Worm (Caenorhabditis elegans) whole organism, L4 larva: ENCODE measurements around the gene unc-49.

Experiments
- F26F4.8 ChIP-seq: fragments of 200-800 bp; sonication (Bioruptor generic); conservative IDR thresholded peaks from 2 replicates; pipeline ENCODE4 v1.3.6; 2022; ENCODE audit warnings: missing genetic modification characterization, missing compliant biosample characterization
- F49E8.2 ChIP-seq: sonication (generic microtip); optimal IDR thresholded peaks from 2 replicates; lab custom pipeline; 2016; ENCODE audit warnings: missing compliant biosample characterization, mild to moderate bottlenecking, missing genetic modification characterization, borderline replicate concordance
- ZK337.2 ChIP-seq: fragments of 200-800 bp; sonication (Bioruptor generic); IDR thresholded peaks from 2 replicates; pipeline ENCODE4 v1.3.6; 2022; ENCODE audit warnings: missing genetic modification reagents, missing genetic modification characterization, missing compliant biosample characterization
- aha-1 ChIP-seq: fragments of 150-350 bp; peaks from one replicate; lab custom pipeline; 2014; ENCODE audit warnings: missing biosample characterization, missing genetic modification characterization
- dmd-8 ChIP-seq: fragments of 200-800 bp; sonication (Bioruptor generic); IDR thresholded peaks from 2 replicates; pipeline ENCODE4 v1.3.6; 2022; ENCODE audit warnings: missing genetic modification characterization, missing compliant biosample characterization
- dpl-1 ChIP-seq: fragments of 150-350 bp; optimal IDR thresholded peaks from 2 replicates; lab custom pipeline; 2014; ENCODE audit warnings: missing biosample characterization, missing genetic modification reagents, missing genetic modification characterization
- egl-27 ChIP-seq: sonication (generic microtip); optimal IDR thresholded peaks from 3 replicates; lab custom pipeline; 2017; ENCODE audit warnings: missing biosample characterization, missing genetic modification reagents, missing genetic modification characterization
- hlh-11 ChIP-seq: fragments of 200-800 bp; sonication (Bioruptor generic); optimal IDR thresholded peaks from 2 replicates; lab custom pipeline; 2018; ENCODE audit warnings: mild to moderate bottlenecking, missing genetic modification characterization, missing compliant biosample characterization
- jun-1 ChIP-seq: fragments of 150-350 bp; optimal IDR thresholded peaks from 2 replicates; lab custom pipeline; 2014; ENCODE audit warnings: missing biosample characterization, missing genetic modification reagents, missing genetic modification characterization
- lin-38 ChIP-seq: fragments of 200-800 bp; sonication (Bioruptor generic); IDR thresholded peaks from 2 replicates; pipeline ENCODE4 v1.3.6; 2022; ENCODE audit warnings: missing genetic modification reagents, missing genetic modification characterization, missing compliant biosample characterization
- mdl-1 ChIP-seq, 2 experiments: fragments of 150-350 bp in 1 of 2; sonication (generic microtip) in 1 of 2; optimal IDR thresholded peaks; 2 replicates each; lab custom pipeline; 2014 to 2017; ENCODE audit warnings: missing biosample characterization in 2 of 2, missing genetic modification characterization in 2 of 2
- mep-1 ChIP-seq: fragments of 150-350 bp; sonication (generic microtip); optimal IDR thresholded peaks from 3 replicates; lab custom pipeline; 2014; ENCODE audit warnings: missing biosample characterization, missing genetic modification characterization
- mxl-2 ChIP-seq: fragments of 200-800 bp; sonication (Bioruptor generic); conservative IDR thresholded peaks from 2 replicates; pipeline ENCODE4 v1.3.6; 2022; ENCODE audit warnings: missing genetic modification reagents, missing genetic modification characterization, missing compliant biosample characterization
- nhr-10 ChIP-seq: fragments of 150-350 bp; optimal IDR thresholded peaks from 2 replicates; lab custom pipeline; 2014; ENCODE audit warnings: missing biosample characterization, missing genetic modification characterization
- nhr-6 ChIP-seq: fragments of 150-350 bp; optimal IDR thresholded peaks from 2 replicates; lab custom pipeline; 2014; ENCODE audit warnings: missing biosample characterization, missing genetic modification characterization
- rbr-2 ChIP-seq: sonication (generic microtip); optimal IDR thresholded peaks from 2 replicates; lab custom pipeline; 2016; ENCODE audit warnings: missing genotype, missing genetic modification characterization, missing compliant biosample characterization
- skn-1 ChIP-seq: fragments of 150-350 bp; optimal IDR thresholded peaks from 2 replicates; lab custom pipeline; 2014; ENCODE audit warnings: missing biosample characterization, missing genetic modification characterization
- tra-1 ChIP-seq: fragments of 200-800 bp; sonication (Bioruptor generic); IDR thresholded peaks from 2 replicates; pipeline ENCODE4 v1.3.6; 2022; ENCODE audit warnings: missing genetic modification reagents, missing genetic modification characterization, missing compliant biosample characterization
- unc-39 ChIP-seq: sonication (generic microtip); optimal IDR thresholded peaks from 2 replicates; lab custom pipeline; 2017; ENCODE audit warnings: missing biosample characterization, missing genetic modification characterization
- unc-62 ChIP-seq, 3 experiments: fragments of 150-350 bp in 1 of 3; sonication (generic microtip); optimal IDR thresholded peaks in 2 of 3; peaks in 1 of 3; 1 replicate in 1 of 3; 2 replicates in 2 of 3; lab custom pipeline; 2014 to 2017; ENCODE audit warnings: missing biosample characterization in 3 of 3, missing genetic modification characterization in 3 of 3, missing genetic modification reagents in 3 of 3, missing genotype in 1 of 3
- vab-7 ChIP-seq: fragments of 200-800 bp; sonication (Bioruptor generic); IDR thresholded peaks from 2 replicates; pipeline ENCODE4 v1.3.6; 2022; ENCODE audit warnings: missing genetic modification reagents, missing genetic modification characterization, missing compliant biosample characterization
- ztf-7 ChIP-seq: fragments of 150-350 bp; optimal IDR thresholded peaks from 2 replicates; lab custom pipeline; 2014; ENCODE audit warnings: missing biosample characterization, missing genetic modification characterization

unc-49 gene

DNA sequence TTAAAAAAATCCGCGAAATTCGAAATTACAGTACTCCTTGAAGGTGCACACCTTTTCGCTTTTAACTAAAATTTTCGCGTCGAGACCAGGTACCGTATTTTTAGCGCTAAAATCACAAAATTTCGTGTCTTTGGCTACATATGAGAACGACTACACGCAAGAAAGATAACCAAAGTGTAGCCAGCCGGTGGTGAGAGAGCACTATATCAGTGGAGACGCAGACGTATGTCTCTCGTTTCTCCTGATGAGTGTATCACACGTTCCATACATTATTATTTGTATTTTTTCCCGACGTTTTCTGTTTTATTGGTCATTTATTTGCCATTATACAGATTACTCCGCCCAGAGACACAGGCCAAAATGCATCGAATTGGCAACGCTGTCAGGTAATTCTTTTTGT, 45.4 kb downstream of the unc-49 start, which contains the start of gene acdh-11 (continued):
- TF ChIP-seq egl-27 (tag; lab: Kevin White, UChicago) (no peak), unc-39 (tag; lab: Kevin White, UChicago) (no peak)

DNA sequence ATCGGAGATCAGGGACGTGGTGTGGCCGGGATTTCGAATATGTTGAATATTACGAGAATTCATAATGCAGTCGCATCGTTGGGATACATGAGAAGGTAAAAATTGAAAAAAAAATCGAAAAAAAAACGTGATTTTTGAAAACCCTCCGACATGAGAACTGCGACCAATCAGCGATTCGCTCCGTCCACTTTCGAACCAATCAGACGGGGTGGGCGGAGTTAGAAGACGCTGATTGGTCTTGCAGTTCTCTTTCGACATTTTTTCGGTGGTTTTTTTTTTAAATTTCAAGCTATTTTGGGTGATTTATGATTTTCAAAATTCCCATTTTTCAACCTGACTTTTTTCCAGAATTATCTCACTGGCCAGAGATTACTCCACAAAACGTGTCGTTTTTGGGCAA, 48.7 kb downstream of the unc-49 start:
- no peak for TF ChIP-seq jun-1 (tag; lab: Kevin White, UChicago)
- TF ChIP-seq ztf-7 (tag; lab: Kevin White, UChicago): no peak
- TF ChIP-seq mep-1 (tag; lab: Kevin White, UChicago): no peak
- no peak for TF ChIP-seq nhr-10 (tag; lab: Kevin White, UChicago)
- no peak for TF ChIP-seq mxl-2 (GFP tag; lab: Robert Waterston, UW)

DNA sequence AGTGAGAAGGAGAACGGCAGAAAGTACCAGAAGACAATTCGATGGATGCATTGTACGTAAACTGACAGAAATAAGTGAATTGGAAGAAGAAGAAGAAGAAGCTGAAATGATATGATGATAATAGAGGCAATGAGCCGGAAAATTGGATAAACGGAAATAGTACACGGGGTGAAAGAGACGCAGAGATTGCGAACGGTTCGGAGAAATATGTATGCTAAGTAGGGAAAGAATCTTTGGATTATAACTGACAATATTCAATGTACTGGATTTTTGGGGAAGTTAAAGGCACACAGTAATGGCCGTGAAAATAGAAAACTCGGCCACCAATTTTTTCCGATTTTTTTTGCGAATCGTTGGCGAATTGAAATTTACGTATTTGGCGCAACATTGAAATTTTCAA, 54.8 kb downstream of the unc-49 start, which contains the start of gene Y45F3A.4:
Y45F3A.4 (minus strand) TSS at position 101 of the 400 bp plus-strand sequence.
- TF ChIP-seq rbr-2 (no peak), mdl-1 (tag; optimal IDR thresholded peaks at IDR 0.05; lab: Kevin White, UChicago) (no peak), dpl-1 (GFP tag; lab: Kevin White, UChicago) (no peak), tra-1 (GFP tag; lab: Robert Waterston, UW) (0 out of 2 replicates have a peak, but pooled peaks have one; percentile 8)
- TF ChIP-seq, all 104 proteins: peak for 1

DNA sequence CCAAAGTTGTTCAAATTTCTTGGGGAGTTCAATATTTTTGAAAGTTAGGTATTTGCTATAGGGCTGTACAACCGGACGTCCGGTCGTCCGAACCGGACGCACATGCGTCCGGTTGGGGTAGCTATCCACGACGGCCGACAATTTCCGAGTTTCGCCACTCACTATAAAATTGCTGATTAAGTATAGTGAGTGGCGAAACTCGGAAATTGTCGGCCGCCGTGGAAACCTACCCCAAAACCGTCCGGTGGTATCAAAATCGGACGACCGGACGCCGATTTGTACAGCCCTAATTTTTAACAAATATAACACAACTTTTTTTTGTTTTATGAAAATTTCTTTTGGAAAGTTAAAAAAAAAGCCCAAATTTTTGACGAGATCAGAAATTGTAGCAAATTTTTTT, 55.8 kb downstream of the unc-49 start:
- 0 out of 2 replicates have a peak, but pooled peaks have one; percentile 24 for TF ChIP-seq lin-38 (GFP tag; lab: Robert Waterston, UW)

DNA sequence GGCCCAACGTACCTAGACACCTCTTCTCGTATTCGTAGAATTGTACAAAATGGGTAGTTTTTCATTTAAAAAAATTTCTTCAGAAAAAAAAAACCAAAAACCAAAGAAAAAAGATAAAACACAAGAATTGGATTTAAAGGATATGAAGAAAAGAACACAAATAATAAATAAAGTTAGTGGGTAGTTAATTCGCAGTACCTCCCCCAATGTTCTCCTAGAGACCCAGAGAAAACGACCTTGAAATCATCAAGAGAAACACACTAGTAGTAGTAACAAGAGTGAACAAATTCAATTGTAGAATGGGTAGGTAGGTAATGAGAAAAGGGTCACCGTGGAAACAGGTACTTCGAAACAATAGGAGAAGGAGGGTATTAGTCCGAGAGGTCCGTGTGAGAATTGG, 57.2 kb downstream of the unc-49 start:
- TF ChIP-seq unc-62 (GFP tag; optimal IDR thresholded peaks at IDR 0.05 in 1 of 2; lab: Kevin White, UChicago) (peak in 1 of 2 experiments; percentile 72), unc-62 (tag; optimal IDR thresholded peaks at IDR 0.05; lab: Kevin White, UChicago) (no peak), hlh-11 (tag; lab: Kevin White, UChicago) (no peak)

DNA sequence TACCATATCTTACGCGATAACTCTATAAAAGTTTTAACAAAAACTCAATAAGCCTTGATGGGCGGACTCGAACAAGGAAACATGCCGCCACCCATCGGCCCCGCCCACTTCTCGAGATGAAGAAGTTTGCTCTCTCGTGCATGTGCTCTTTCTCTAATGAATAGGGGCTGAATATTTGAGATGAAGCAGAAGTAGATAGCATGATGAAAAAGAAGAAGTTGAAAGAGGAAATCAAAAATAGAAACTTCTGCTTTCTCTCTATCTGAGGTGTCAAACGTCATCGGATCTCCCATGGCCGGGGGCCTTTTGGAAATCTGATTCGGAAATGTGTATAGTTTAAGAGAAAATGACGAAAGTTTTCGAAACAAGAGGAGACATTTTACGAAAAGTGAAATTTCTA, 58.3 kb downstream of the unc-49 start:
- TF ChIP-seq ZK337.2 (no peak), F26F4.8 (GFP tag; lab: Robert Waterston, UW) (no peak), vab-7 (GFP tag; lab: Robert Waterston, UW) (no peak), dmd-8 (GFP tag; lab: Robert Waterston, UW) (no peak), skn-1 (tag; lab: Kevin White, UChicago) (no peak), nhr-6 (tag; lab: Kevin White, UChicago) (no peak), F49E8.2 (no peak)

DNA sequence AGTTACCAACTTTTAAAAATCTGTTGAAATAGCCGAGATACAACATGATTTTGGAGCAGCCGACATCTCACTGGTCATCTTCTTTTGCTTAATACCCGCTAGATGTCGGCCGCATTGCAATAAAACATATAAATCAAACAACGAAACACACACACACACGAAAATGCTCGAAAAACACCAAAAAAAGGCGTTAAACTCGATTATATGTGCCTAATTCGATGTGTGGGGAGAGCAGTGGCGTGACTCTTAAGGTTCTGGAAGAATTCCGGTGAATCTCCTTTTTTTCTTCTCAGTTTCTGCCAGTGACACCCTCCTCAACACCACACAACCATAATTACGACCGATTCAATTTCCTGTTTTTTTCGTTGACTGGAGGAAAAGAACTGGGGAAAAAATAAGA, 59.6 kb downstream of the unc-49 start:
- TF ChIP-seq aha-1 (peak; percentile 71), egl-27 (tag; lab: Kevin White, UChicago) (no peak)
